Fruit fly (Drosophila melanogaster) whole organism, pupa: ENCODE measurements around the gene CG14969.

ENCODE experiments used
- CG13204 ChIP-seq: fragments of 200-800 bp; sonication (Bioruptor generic); optimal IDR thresholded peaks from 2 replicates; lab custom pipeline; 2018; ENCODE audit warnings: missing biosample characterization, mild to moderate bottlenecking, missing genetic modification characterization, moderate library complexity
- CG32121 ChIP-seq: fragments of 200-800 bp; sonication (Bioruptor generic); IDR thresholded peaks from 2 replicates; pipeline ENCODE4 v1.3.6; 2022; ENCODE audit warnings: missing biosample characterization, missing genetic modification characterization
- EcR ChIP-seq: fragments of 200-800 bp; sonication (Bioruptor generic); optimal IDR thresholded peaks from 3 replicates; lab custom pipeline; 2019; ENCODE audit warnings: missing biosample characterization, missing genetic modification characterization, mild to moderate bottlenecking, moderate library complexity, missing genetic modification reagents
- Pif1A ChIP-seq: fragments of 200-800 bp; sonication (Bioruptor generic); optimal IDR thresholded peaks from 3 replicates; lab custom pipeline; 2016; ENCODE audit warnings: missing biosample characterization, missing genetic modification characterization
- Snoo ChIP-seq: fragments of 200-800 bp; sonication (Bioruptor generic); optimal IDR thresholded peaks from 3 replicates; lab custom pipeline; 2017; ENCODE audit warnings: missing biosample characterization, mild to moderate bottlenecking, missing genetic modification characterization, inconsistent platforms

dm6 chr3L:3349825-3350123 lies 15.0 kb upstream of the CG14969 start:
- no peak for TF ChIP-seq CG32121 (GFP tag; lab: Robert Waterston, UW)
- no peak for TF ChIP-seq EcR (GFP tag; lab: Kevin White, UChicago)
- no peak for TF ChIP-seq Snoo (tag; lab: Kevin White, UChicago)
- TF ChIP-seq Pif1A (GFP tag; lab: Kevin White, UChicago), result no peak
- TF ChIP-seq CG13204 (GFP tag; lab: Kevin White, UChicago), result no peak
